Worm (Caenorhabditis elegans) whole organism, mixed stage, embryonic: ENCODE results near the gene clec-181.

ENCODE experiments used
- M03D4.4 ChIP-seq: sonication (generic microtip); optimal IDR thresholded peaks from 2 replicates; lab custom pipeline; 2017; ENCODE audit warnings: mild to moderate bottlenecking, missing genetic modification characterization, missing compliant biosample characterization
- bed-3 ChIP-seq: fragments of 200-800 bp; sonication (Bioruptor generic); optimal IDR thresholded peaks from 3 replicates; lab custom pipeline; 2018; ENCODE audit warnings: mild to moderate bottlenecking, missing genetic modification characterization, moderate library complexity, missing compliant biosample characterization
- blmp-1 ChIP-seq: fragments of 150-350 bp; optimal IDR thresholded peaks from 2 replicates; lab custom pipeline; 2014; ENCODE audit warnings: missing biosample characterization, missing genetic modification characterization
- ceh-39 ChIP-seq: fragments of 150-350 bp; optimal IDR thresholded peaks from 2 replicates; lab custom pipeline; 2014; ENCODE audit warnings: missing biosample characterization, missing genetic modification characterization
- ceh-43 ChIP-seq: fragments of 200-800 bp; sonication (Bioruptor generic); optimal IDR thresholded peaks from 2 replicates; lab custom pipeline; 2018; ENCODE audit warnings: mild to moderate bottlenecking, missing genetic modification characterization, moderate library complexity, missing compliant biosample characterization
- ceh-83 ChIP-seq: fragments of 200-800 bp; sonication (Bioruptor generic); optimal IDR thresholded peaks from 2 replicates; lab custom pipeline; 2018; ENCODE audit warnings: mild to moderate bottlenecking, missing genetic modification characterization, missing compliant biosample characterization
- ces-1 ChIP-seq: fragments of 150-350 bp; optimal IDR thresholded peaks from 2 replicates; lab custom pipeline; 2014; ENCODE audit warnings: missing biosample characterization, missing genetic modification reagents, missing genetic modification characterization
- cnd-1 ChIP-seq: fragments of 200-800 bp; sonication (Bioruptor generic); optimal IDR thresholded peaks from 2 replicates; lab custom pipeline; 2018; ENCODE audit warnings: mild to moderate bottlenecking, missing genetic modification characterization, missing compliant biosample characterization
- drap-1 ChIP-seq: fragments of 200-800 bp; sonication (Bioruptor generic); optimal IDR thresholded peaks from 3 replicates; lab custom pipeline; 2018; ENCODE audit warnings: mild to moderate bottlenecking, missing genetic modification characterization, missing compliant biosample characterization
- elt-3 ChIP-seq: fragments of 150-350 bp; optimal IDR thresholded peaks from 2 replicates; lab custom pipeline; 2014; ENCODE audit warnings: missing biosample characterization, missing genetic modification characterization
- flh-1 ChIP-seq: fragments of 200-800 bp; sonication (Bioruptor generic); optimal IDR thresholded peaks from 2 replicates; lab custom pipeline; 2018; ENCODE audit warnings: mild to moderate bottlenecking, missing genetic modification characterization, moderate library complexity, missing compliant biosample characterization
- hlh-1 ChIP-seq: fragments of 150-350 bp; optimal IDR thresholded peaks from 2 replicates; lab custom pipeline; 2014; ENCODE audit warnings: missing biosample characterization, missing genetic modification reagents, missing genetic modification characterization
- lin-13 ChIP-seq: fragments of 150-350 bp; optimal IDR thresholded peaks from 2 replicates; lab custom pipeline; 2014; ENCODE audit warnings: missing biosample characterization, missing genetic modification characterization
- lin-32 ChIP-seq: fragments of 200-800 bp; sonication (Bioruptor generic); optimal IDR thresholded peaks from 2 replicates; lab custom pipeline; 2018; ENCODE audit warnings: mild to moderate bottlenecking, missing genetic modification characterization, missing compliant biosample characterization
- mab-5 ChIP-seq: fragments of 150-350 bp; optimal IDR thresholded peaks from 2 replicates; lab custom pipeline; 2014; ENCODE audit warnings: missing biosample characterization, missing genetic modification characterization
- mep-1 ChIP-seq: fragments of 150-350 bp; optimal IDR thresholded peaks from 2 replicates; lab custom pipeline; 2017; ENCODE audit warnings: missing biosample characterization, missing genetic modification reagents, missing genetic modification characterization, inconsistent platforms
- nhr-12 ChIP-seq: fragments of 150-350 bp; optimal IDR thresholded peaks from 2 replicates; lab custom pipeline; 2014; ENCODE audit warnings: missing biosample characterization, missing genetic modification characterization
- nhr-2 ChIP-seq: fragments of 150-350 bp; optimal IDR thresholded peaks from 2 replicates; lab custom pipeline; 2014; ENCODE audit warnings: missing biosample characterization, missing genetic modification characterization
- nhr-237 ChIP-seq: fragments of 150-350 bp; optimal IDR thresholded peaks from 2 replicates; lab custom pipeline; 2014; ENCODE audit warnings: missing biosample characterization, missing genetic modification characterization
- nhr-28 ChIP-seq: fragments of 150-350 bp; optimal IDR thresholded peaks from 2 replicates; lab custom pipeline; 2014; ENCODE audit warnings: missing biosample characterization, missing genetic modification characterization
- nhr-76 ChIP-seq: sonication (generic microtip); optimal IDR thresholded peaks from 2 replicates; lab custom pipeline; 2017; ENCODE audit warnings: missing biosample characterization, missing genetic modification characterization
- pha-4 ChIP-seq: fragments of 150-350 bp; optimal IDR thresholded peaks from 2 replicates; lab custom pipeline; 2018; ENCODE audit warnings: missing biosample characterization, missing genetic modification reagents, missing genetic modification characterization
- sem-2 ChIP-seq: fragments of 200-800 bp; sonication (Bioruptor generic); optimal IDR thresholded peaks from 2 replicates; lab custom pipeline; 2018; ENCODE audit warnings: mild to moderate bottlenecking, missing genetic modification characterization, missing compliant biosample characterization
- snpc-4 ChIP-seq: fragments of 150-350 bp; optimal IDR thresholded peaks from 2 replicates; lab custom pipeline; 2014; ENCODE audit warnings: missing biosample characterization, missing genetic modification characterization
- sptf-1 ChIP-seq: sonication (generic microtip); optimal IDR thresholded peaks from 2 replicates; lab custom pipeline; 2017; ENCODE audit warnings: mild to moderate bottlenecking, missing genetic modification characterization, moderate library complexity, missing compliant biosample characterization
- tbx-8 ChIP-seq: fragments of 200-800 bp; sonication (Bioruptor generic); optimal IDR thresholded peaks from 2 replicates; lab custom pipeline; 2018; ENCODE audit warnings: mild to moderate bottlenecking, missing genetic modification characterization, moderate library complexity, missing compliant biosample characterization
- unc-120 ChIP-seq: sonication (generic microtip); optimal IDR thresholded peaks from 2 replicates; lab custom pipeline; 2017; ENCODE audit warnings: missing genetic modification characterization, missing compliant biosample characterization; ENCODE audit not compliant: poor library complexity, severe bottlenecking
- unc-39 ChIP-seq: fragments of 150-350 bp; optimal IDR thresholded peaks from 2 replicates; lab custom pipeline; 2014; ENCODE audit warnings: missing biosample characterization, missing genetic modification characterization
- unc-62 ChIP-seq: fragments of 150-350 bp; optimal IDR thresholded peaks from 2 replicates; lab custom pipeline; 2014; ENCODE audit warnings: missing biosample characterization, missing genetic modification reagents, missing genetic modification characterization
- zip-8 ChIP-seq: fragments of 150-350 bp; optimal IDR thresholded peaks from 2 replicates; lab custom pipeline; 2014; ENCODE audit warnings: missing biosample characterization, missing genetic modification characterization
- ztf-11 ChIP-seq: fragments of 150-350 bp; optimal IDR thresholded peaks from 2 replicates; lab custom pipeline; 2014; ENCODE audit warnings: missing biosample characterization, missing genetic modification characterization

clec-181 gene

ce11 chrIV:8614680-8615079 lies 18.8 kb downstream of the clec-181 start, which contains the start of gene cyp-33E3:
Gene cyp-33E3 (plus strand): TSS chrIV:8614995.
- TF ChIP-seq mab-5 (tag; lab: Kevin White, UChicago): no peak
- no peak for TF ChIP-seq cnd-1
- TF ChIP-seq zip-8 (tag; lab: Kevin White, UChicago): no peak
- no peak for TF ChIP-seq tbx-8
- TF ChIP-seq flh-1 (GFP tag; lab: Kevin White, UChicago): no peak
- no peak for TF ChIP-seq unc-62
- no peak for TF ChIP-seq pha-4 (tag; lab: Kevin White, UChicago)
- TF ChIP-seq mep-1: no peak
- TF ChIP-seq lin-13 (tag; lab: Kevin White, UChicago): no peak

DNA sequence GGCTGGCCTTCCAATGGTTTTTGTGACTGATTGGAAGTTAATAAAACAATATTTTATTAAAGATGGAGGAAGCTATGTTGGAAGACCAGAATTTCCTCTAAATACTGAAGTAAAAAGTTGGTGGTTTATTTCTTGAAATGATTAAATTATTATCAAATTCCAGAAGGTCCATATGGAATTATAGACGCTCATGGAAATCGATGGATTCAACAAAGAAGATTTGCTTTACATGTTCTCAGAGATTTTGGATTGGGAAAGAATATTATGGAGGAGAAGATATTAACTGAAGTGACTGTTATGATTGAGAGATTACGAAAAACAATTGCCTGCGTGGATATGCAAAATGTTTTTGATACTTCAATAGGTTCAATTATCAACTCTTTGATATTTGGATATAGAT lies 19.4 kb downstream of the clec-181 start:
- TF ChIP-seq sptf-1 (no peak), ces-1 (GFP tag; lab: Kevin White, UChicago) (no peak), bed-3 (GFP tag; lab: Kevin White, UChicago) (no peak), nhr-12 (tag; lab: Kevin White, UChicago) (no peak), lin-32 (GFP tag; lab: Kevin White, UChicago) (no peak), ztf-11 (no peak), M03D4.4 (no peak), drap-1 (GFP tag; lab: Kevin White, UChicago) (no peak), ceh-83 (GFP tag; lab: Kevin White, UChicago) (no peak), blmp-1 (tag; lab: Kevin White, UChicago) (no peak), mep-1 (no peak), nhr-2 (tag; lab: Kevin White, UChicago) (no peak), nhr-237 (tag; lab: Kevin White, UChicago) (no peak), lin-13 (tag; lab: Kevin White, UChicago) (no peak), nhr-76 (tag; lab: Kevin White, UChicago) (no peak), tbx-8 (no peak)

ce11 chrIV:8617047-8617446 lies 21.2 kb downstream of the clec-181 start, which contains the start of the genes F42A9.7 and F42A9.3:
Gene F42A9.7 (minus strand): TSS chrIV:8617147.
Gene F42A9.3 (plus strand): TSS chrIV:8617260.
- TF ChIP-seq mab-5 (tag; lab: Kevin White, UChicago) (no peak), M03D4.4 (no peak), unc-120 (no peak), ceh-83 (GFP tag; lab: Kevin White, UChicago) (no peak), nhr-237 (tag; lab: Kevin White, UChicago) (no peak), bed-3 (GFP tag; lab: Kevin White, UChicago) (no peak), snpc-4 (tag; lab: Kevin White, UChicago) (no peak), nhr-76 (tag; lab: Kevin White, UChicago) (no peak)

- no peak for TF ChIP-seq ceh-43 (GFP tag; lab: Kevin White, UChicago)
- TF ChIP-seq bed-3 (GFP tag; lab: Kevin White, UChicago): no peak
- TF ChIP-seq lin-32 (GFP tag; lab: Kevin White, UChicago): no peak
- no peak for TF ChIP-seq sem-2
- TF ChIP-seq elt-3 (tag; lab: Kevin White, UChicago): no peak
- no peak for TF ChIP-seq nhr-76 (tag; lab: Kevin White, UChicago)
- TF ChIP-seq sptf-1: no peak
- peak; percentile 55 for TF ChIP-seq mep-1
- TF ChIP-seq M03D4.4: no peak
Observed at ce11 chrIV:8618698-8619097, 22.8 kb downstream of the clec-181 start, which contains the start of gene F42A9.8. Gene F42A9.8 (minus strand): TSS chrIV:8618785.

DNA sequence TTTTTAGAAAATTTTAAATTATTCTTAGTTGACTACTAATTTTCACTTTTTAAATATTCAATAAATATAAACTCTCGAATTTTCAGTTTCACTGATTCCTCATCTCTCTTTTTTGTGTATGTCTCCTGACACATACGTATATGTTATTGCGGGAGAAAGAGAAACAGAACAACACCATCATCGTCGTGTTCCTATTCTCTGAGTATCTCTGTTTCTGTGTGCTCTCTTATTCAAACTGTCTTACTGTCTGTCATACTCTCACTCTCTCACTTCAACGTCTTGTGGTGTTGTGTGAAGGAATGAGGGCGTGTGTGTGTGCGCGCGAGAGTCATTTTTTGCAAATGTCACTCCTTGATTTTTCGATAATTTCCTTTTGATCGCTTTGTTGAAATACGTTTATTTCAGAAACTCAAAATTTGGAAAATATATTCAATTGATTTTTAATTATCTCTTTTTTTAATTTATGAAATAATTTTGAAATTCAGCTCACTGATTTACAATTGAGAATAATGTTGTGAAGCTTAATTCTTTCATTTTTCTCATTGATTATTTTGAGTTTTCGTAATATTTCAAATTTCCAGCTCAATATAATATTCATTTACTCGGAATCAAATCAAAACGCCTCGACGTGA lies 24.4 kb downstream of the clec-181 start, which contains the start of gene lin-49:
TSS of gene lin-49 (plus strand) at position 582 of the 632 bp plus-strand sequence.
- no peak for TF ChIP-seq unc-39 (tag; lab: Kevin White, UChicago)
- no peak for TF ChIP-seq bed-3 (GFP tag; lab: Kevin White, UChicago)
- TF ChIP-seq nhr-12 (tag; lab: Kevin White, UChicago): no peak
- no peak for TF ChIP-seq ztf-11
- peak; percentile 17 for TF ChIP-seq ceh-39 (tag; lab: Kevin White, UChicago)
- no peak for TF ChIP-seq unc-62
- TF ChIP-seq elt-3 (tag; lab: Kevin White, UChicago): no peak
- no peak for TF ChIP-seq hlh-1 (tag; lab: Kevin White, UChicago)
- no peak for TF ChIP-seq nhr-28 (tag; lab: Kevin White, UChicago)
- no peak for TF ChIP-seq sptf-1
- peak; percentile 49 for TF ChIP-seq ces-1 (GFP tag; lab: Kevin White, UChicago)
- TF ChIP-seq mep-1: peak; percentile 34
- no peak for TF ChIP-seq cnd-1
- TF ChIP-seq drap-1 (GFP tag; lab: Kevin White, UChicago): no peak
- TF ChIP-seq flh-1 (GFP tag; lab: Kevin White, UChicago): no peak
- TF ChIP-seq pha-4 (tag; lab: Kevin White, UChicago): peak; percentile 46
- TF ChIP-seq ceh-43 (GFP tag; lab: Kevin White, UChicago): no peak
